Fruit fly (Drosophila melanogaster) whole organism, embryonic: ENCODE measurements around the gene PIG-Wb.

Source experiments
- Atf-2 ChIP-seq: fragments of 200-800 bp; sonication (Bioruptor generic); optimal IDR thresholded peaks from 2 replicates; lab custom pipeline; 2016; ENCODE audit warnings: missing biosample characterization, missing genetic modification characterization
- Bdp1 ChIP-seq: fragments of 200-800 bp; sonication (Bioruptor generic); optimal IDR thresholded peaks from 3 replicates; lab custom pipeline; 2016; ENCODE audit warnings: missing biosample characterization, missing genetic modification characterization
- CG1603 ChIP-seq: fragments of 200-800 bp; sonication (Bioruptor generic); optimal IDR thresholded peaks from 2 replicates; lab custom pipeline; 2019; ENCODE audit warnings: missing biosample characterization, mild to moderate bottlenecking, missing genetic modification characterization, moderate library complexity
- CG6654 ChIP-seq: fragments of 200-800 bp; sonication (Bioruptor generic); optimal IDR thresholded peaks from 2 replicates; lab custom pipeline; 2017; ENCODE audit warnings: missing biosample characterization, mild to moderate bottlenecking, missing genetic modification characterization
- GATAe ChIP-seq: fragments of 200-800 bp; sonication (Bioruptor generic); conservative IDR thresholded peaks from 2 replicates; pipeline ENCODE4 v1.3.6; 2022; ENCODE audit warnings: missing biosample characterization, missing genetic modification characterization
- H15 ChIP-seq: fragments of 200-800 bp; sonication (Bioruptor generic); IDR thresholded peaks from 3 replicates; pipeline ENCODE4 v1.3.6; 2022; ENCODE audit warnings: missing biosample characterization, missing genetic modification characterization
- Lpt ChIP-seq: fragments of >200 bp; optimal IDR thresholded peaks from 2 replicates; lab custom pipeline; 2018; ENCODE audit warnings: missing biosample characterization, missing genetic modification characterization
- aop ChIP-seq: fragments of 200-800 bp; sonication (Bioruptor generic); IDR thresholded peaks from 2 replicates; pipeline ENCODE4 v1.3.6; 2022; ENCODE audit warnings: missing biosample characterization, missing genetic modification characterization
- psq ChIP-seq: fragments of 200-800 bp; sonication (Bioruptor generic); optimal IDR thresholded peaks from 2 replicates; lab custom pipeline; 2017; ENCODE audit warnings: missing biosample characterization, missing genetic modification characterization
- schlank ChIP-seq: fragments of 200-800 bp; sonication (Bioruptor generic); optimal IDR thresholded peaks from 2 replicates; lab custom pipeline; 2018; ENCODE audit warnings: missing biosample characterization, mild to moderate bottlenecking, missing genetic modification characterization

DNA sequence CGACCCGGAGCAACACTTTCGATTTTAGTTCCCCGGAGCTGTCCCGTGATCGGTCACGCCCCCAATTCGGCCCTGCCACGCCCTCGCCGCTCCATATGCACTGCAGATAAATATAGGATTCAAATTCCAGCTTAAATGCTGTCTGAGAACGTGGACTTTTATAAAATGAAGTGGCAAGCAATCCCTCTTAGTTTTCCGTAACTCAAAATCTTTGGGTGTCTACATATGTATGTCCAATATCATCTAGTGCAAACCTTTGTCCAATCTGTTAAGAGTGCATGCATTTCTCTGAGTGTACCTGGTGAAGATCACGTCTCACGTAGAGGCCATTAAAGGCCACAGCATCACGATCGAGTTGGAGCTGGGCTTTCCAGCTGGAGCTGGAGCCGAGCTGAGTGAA lies 27.3 kb downstream of the PIG-Wb start:
- no peak for TF ChIP-seq Bdp1
- TF ChIP-seq CG1603 = no peak
- TF ChIP-seq schlank (tag; lab: Kevin White, UChicago) = no peak
- no peak for TF ChIP-seq Lpt (GFP tag; lab: Kevin White, UChicago)
- no peak for TF ChIP-seq aop (GFP tag; lab: Robert Waterston, UW)
- TF ChIP-seq CG6654 (GFP tag; lab: Kevin White, UChicago) = no peak
- no peak for TF ChIP-seq psq (GFP tag; lab: Kevin White, UChicago)
- no peak for TF ChIP-seq H15 (GFP tag; lab: Robert Waterston, UW)
- TF ChIP-seq Atf-2 (GFP tag; lab: Kevin White, UChicago) = no peak
- no peak for TF ChIP-seq GATAe (GFP tag; lab: Robert Waterston, UW)
